Worm (Caenorhabditis elegans) whole organism, mixed stage, embryonic: ENCODE measurements around the gene C40A11.7.
"Not testable (repeated sequence)": the region's sequence is repeated elsewhere in the genome, so short reads cannot be mapped to it uniquely, and the experiment has no call there.

Experiments
- bed-3 ChIP-seq: fragments of 200-800 bp; sonication (Bioruptor generic); optimal IDR thresholded peaks from 3 replicates; lab custom pipeline; 2018; ENCODE audit warnings: mild to moderate bottlenecking, missing genetic modification characterization, moderate library complexity, missing compliant biosample characterization
- blmp-1 ChIP-seq: fragments of 150-350 bp; optimal IDR thresholded peaks from 2 replicates; lab custom pipeline; 2014; ENCODE audit warnings: missing biosample characterization, missing genetic modification characterization
- ceh-39 ChIP-seq: fragments of 150-350 bp; optimal IDR thresholded peaks from 2 replicates; lab custom pipeline; 2014; ENCODE audit warnings: missing biosample characterization, missing genetic modification characterization
- ceh-83 ChIP-seq: fragments of 200-800 bp; sonication (Bioruptor generic); optimal IDR thresholded peaks from 2 replicates; lab custom pipeline; 2018; ENCODE audit warnings: mild to moderate bottlenecking, missing genetic modification characterization, missing compliant biosample characterization
- cnd-1 ChIP-seq: fragments of 200-800 bp; sonication (Bioruptor generic); optimal IDR thresholded peaks from 2 replicates; lab custom pipeline; 2018; ENCODE audit warnings: mild to moderate bottlenecking, missing genetic modification characterization, missing compliant biosample characterization
- elt-1 ChIP-seq: sonication (generic microtip); optimal IDR thresholded peaks from 2 replicates; lab custom pipeline; 2017; ENCODE audit warnings: missing genetic modification characterization, mild to moderate bottlenecking, missing compliant biosample characterization, antibody characterized with exemption, moderate library complexity, borderline replicate concordance; ENCODE audit not compliant: insufficient read depth
- elt-3 ChIP-seq: fragments of 150-350 bp; optimal IDR thresholded peaks from 2 replicates; lab custom pipeline; 2014; ENCODE audit warnings: missing biosample characterization, missing genetic modification characterization
- flh-1 ChIP-seq: fragments of 200-800 bp; sonication (Bioruptor generic); optimal IDR thresholded peaks from 2 replicates; lab custom pipeline; 2018; ENCODE audit warnings: mild to moderate bottlenecking, missing genetic modification characterization, moderate library complexity, missing compliant biosample characterization
- ham-2 ChIP-seq: fragments of 200-800 bp; sonication (Bioruptor generic); optimal IDR thresholded peaks from 2 replicates; lab custom pipeline; 2018; ENCODE audit warnings: mild to moderate bottlenecking, missing genetic modification characterization, missing compliant biosample characterization
- lin-13 ChIP-seq: fragments of 150-350 bp; optimal IDR thresholded peaks from 2 replicates; lab custom pipeline; 2014; ENCODE audit warnings: missing biosample characterization, missing genetic modification characterization
- lin-32 ChIP-seq: fragments of 200-800 bp; sonication (Bioruptor generic); optimal IDR thresholded peaks from 2 replicates; lab custom pipeline; 2018; ENCODE audit warnings: mild to moderate bottlenecking, missing genetic modification characterization, missing compliant biosample characterization
- lsy-2 ChIP-seq: fragments of 150-350 bp; optimal IDR thresholded peaks from 2 replicates; lab custom pipeline; 2014; ENCODE audit warnings: missing biosample characterization, missing genetic modification characterization
- mab-5 ChIP-seq: fragments of 150-350 bp; optimal IDR thresholded peaks from 2 replicates; lab custom pipeline; 2014; ENCODE audit warnings: missing biosample characterization, missing genetic modification characterization
- mep-1 ChIP-seq: fragments of 150-350 bp; optimal IDR thresholded peaks from 2 replicates; lab custom pipeline; 2017; ENCODE audit warnings: missing biosample characterization, missing genetic modification reagents, missing genetic modification characterization, inconsistent platforms
- nhr-12 ChIP-seq: fragments of 150-350 bp; optimal IDR thresholded peaks from 2 replicates; lab custom pipeline; 2014; ENCODE audit warnings: missing biosample characterization, missing genetic modification characterization
- nhr-2 ChIP-seq: fragments of 150-350 bp; optimal IDR thresholded peaks from 2 replicates; lab custom pipeline; 2014; ENCODE audit warnings: missing biosample characterization, missing genetic modification characterization
- nhr-237 ChIP-seq: fragments of 150-350 bp; optimal IDR thresholded peaks from 2 replicates; lab custom pipeline; 2014; ENCODE audit warnings: missing biosample characterization, missing genetic modification characterization
- nhr-28 ChIP-seq: fragments of 150-350 bp; optimal IDR thresholded peaks from 2 replicates; lab custom pipeline; 2014; ENCODE audit warnings: missing biosample characterization, missing genetic modification characterization
- nhr-76 ChIP-seq: sonication (generic microtip); optimal IDR thresholded peaks from 2 replicates; lab custom pipeline; 2017; ENCODE audit warnings: missing biosample characterization, missing genetic modification characterization
- pha-4 ChIP-seq: fragments of 150-350 bp; optimal IDR thresholded peaks from 2 replicates; lab custom pipeline; 2018; ENCODE audit warnings: missing biosample characterization, missing genetic modification reagents, missing genetic modification characterization
- sem-2 ChIP-seq: fragments of 200-800 bp; sonication (Bioruptor generic); optimal IDR thresholded peaks from 2 replicates; lab custom pipeline; 2018; ENCODE audit warnings: mild to moderate bottlenecking, missing genetic modification characterization, missing compliant biosample characterization
- snpc-4 ChIP-seq: fragments of 150-350 bp; optimal IDR thresholded peaks from 2 replicates; lab custom pipeline; 2014; ENCODE audit warnings: missing biosample characterization, missing genetic modification characterization
- tbx-8 ChIP-seq: fragments of 200-800 bp; sonication (Bioruptor generic); optimal IDR thresholded peaks from 2 replicates; lab custom pipeline; 2018; ENCODE audit warnings: mild to moderate bottlenecking, missing genetic modification characterization, moderate library complexity, missing compliant biosample characterization
- unc-120 ChIP-seq: sonication (generic microtip); optimal IDR thresholded peaks from 2 replicates; lab custom pipeline; 2017; ENCODE audit warnings: missing genetic modification characterization, missing compliant biosample characterization; ENCODE audit not compliant: poor library complexity, severe bottlenecking
- unc-39 ChIP-seq: fragments of 150-350 bp; optimal IDR thresholded peaks from 2 replicates; lab custom pipeline; 2014; ENCODE audit warnings: missing biosample characterization, missing genetic modification characterization
- unc-62 ChIP-seq: fragments of 150-350 bp; optimal IDR thresholded peaks from 2 replicates; lab custom pipeline; 2014; ENCODE audit warnings: missing biosample characterization, missing genetic modification reagents, missing genetic modification characterization
- zip-8 ChIP-seq: fragments of 150-350 bp; optimal IDR thresholded peaks from 2 replicates; lab custom pipeline; 2014; ENCODE audit warnings: missing biosample characterization, missing genetic modification characterization
- ztf-11 ChIP-seq: fragments of 150-350 bp; optimal IDR thresholded peaks from 2 replicates; lab custom pipeline; 2014; ENCODE audit warnings: missing biosample characterization, missing genetic modification characterization

The C40A11.7 gene

DNA sequence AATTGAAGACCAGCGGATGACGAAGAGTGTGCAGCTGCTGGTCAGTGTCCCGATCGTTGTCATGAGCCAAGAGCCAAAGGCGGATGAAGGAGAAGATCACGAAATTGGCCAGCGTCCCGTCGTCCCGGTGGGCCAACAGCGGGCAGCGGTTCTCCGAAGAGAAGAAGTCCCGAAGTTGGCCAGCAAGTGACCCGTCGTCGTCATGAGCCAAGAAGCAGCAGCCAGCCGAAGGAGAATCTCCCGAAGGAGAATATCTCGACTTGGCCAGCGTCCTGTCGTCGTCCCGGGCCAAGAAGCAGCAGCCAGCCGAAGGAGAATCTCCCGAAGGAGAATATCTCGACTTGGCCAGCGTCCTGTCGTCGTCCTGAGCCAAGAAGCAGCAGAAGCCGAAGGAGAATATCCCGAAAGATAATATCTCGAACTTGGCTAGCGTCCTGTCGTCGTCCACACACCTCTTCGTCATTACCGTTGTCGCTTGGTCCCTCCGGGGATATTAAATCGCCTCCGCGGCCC lies 13.0 kb upstream of the C40A11.7 start, which contains the start of gene C33C12.11:
C33C12.11 (minus strand) TSS at position 463 of the 513 bp plus-strand sequence.
- TF ChIP-seq lin-13; flh-1 (GFP tag; lab: Kevin White, UChicago); elt-1 (tag; lab: Kevin White, UChicago): not testable (repeated sequence)
- TF ChIP-seq, all 35 proteins: peak for 0; not testable (repeated sequence) for 35

DNA sequence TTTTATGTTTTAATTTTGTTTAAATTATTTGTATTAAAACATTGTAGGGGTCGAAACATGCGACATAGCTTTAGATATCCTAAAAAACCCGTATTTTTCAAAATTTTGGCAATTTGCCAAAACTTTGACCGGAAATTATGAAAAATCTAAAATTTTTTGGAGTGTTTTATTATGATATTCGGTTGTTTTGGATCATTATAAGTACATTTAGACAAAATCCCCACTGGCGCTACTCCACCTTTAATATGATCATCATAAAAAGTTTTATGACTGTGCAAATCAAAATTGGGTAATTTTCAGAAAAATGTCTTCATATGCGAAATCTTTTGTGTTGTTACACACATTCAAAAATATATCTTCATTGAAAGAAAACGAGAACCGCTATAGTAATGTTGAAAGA lies 3.3 kb upstream of the C40A11.7 start, which contains the start of gene math-18:
math-18 (plus strand) TSS at position 301 of the 400 bp plus-strand sequence.
- TF ChIP-seq nhr-76; lsy-2; nhr-237 (tag; lab: Kevin White, UChicago): not testable (repeated sequence)

DNA sequence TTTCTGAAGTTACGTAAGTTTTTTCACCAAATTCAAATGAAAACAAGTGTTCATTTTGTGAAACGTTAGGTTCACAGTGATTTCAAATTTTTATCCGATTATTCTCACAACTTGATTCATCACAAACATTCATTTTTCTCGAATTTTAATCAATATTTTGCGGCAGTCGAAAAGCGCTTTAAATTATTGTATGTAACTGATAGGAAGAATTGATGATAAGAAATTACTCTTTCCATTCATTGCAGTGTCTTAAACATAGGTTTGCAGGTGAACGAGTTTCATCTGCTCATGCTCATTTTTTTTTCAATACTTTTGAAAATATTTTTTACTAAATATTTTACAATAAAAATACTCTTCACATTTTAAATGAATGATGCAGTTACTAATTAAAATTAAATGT lies 2.1 kb upstream of the C40A11.7 start:
- no peak for TF ChIP-seq elt-3
- no peak for TF ChIP-seq nhr-28 (tag; lab: Kevin White, UChicago)
- no peak for TF ChIP-seq elt-1 (tag; lab: Kevin White, UChicago)
- TF ChIP-seq pha-4, result no peak
- no peak for TF ChIP-seq lsy-2
- TF ChIP-seq zip-8 (tag; lab: Kevin White, UChicago), result no peak
- TF ChIP-seq mep-1 (tag; lab: Kevin White, UChicago), result no peak
- TF ChIP-seq ceh-39, result no peak
- TF ChIP-seq nhr-237 (tag; lab: Kevin White, UChicago), result no peak
- no peak for TF ChIP-seq nhr-2 (tag; lab: Kevin White, UChicago)

DNA sequence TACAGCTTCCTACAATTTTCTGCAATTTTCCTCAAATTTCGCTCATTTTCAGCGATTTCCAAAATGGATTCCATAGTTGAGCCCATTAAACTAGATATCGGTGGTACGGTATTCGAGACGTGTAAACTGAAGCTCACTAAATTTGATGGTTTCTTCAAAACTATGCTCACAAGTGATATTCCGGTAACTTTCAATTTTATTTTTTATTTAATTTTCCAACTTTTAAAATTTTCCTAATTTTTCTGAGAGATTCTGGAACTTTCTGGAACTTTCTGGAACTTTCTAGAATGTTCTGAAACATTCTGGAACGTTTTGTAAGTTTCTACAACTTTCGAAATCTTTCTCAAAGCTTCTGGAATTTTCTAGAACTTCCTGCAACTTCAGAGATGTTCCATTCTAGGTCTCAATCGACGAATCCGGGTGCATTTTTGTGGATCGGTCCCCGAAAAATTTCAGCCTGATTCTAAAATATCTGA lies 3.4 kb downstream of the C40A11.7 start, which contains the start of gene C40A11.2:
C40A11.2 (plus strand) TSS at position 51 of the 476 bp plus-strand sequence.
- TF ChIP-seq nhr-12 (tag; lab: Kevin White, UChicago) (no peak), zip-8 (tag; lab: Kevin White, UChicago) (no peak), nhr-76 (no peak), ceh-83 (GFP tag; lab: Kevin White, UChicago) (no peak), pha-4 (no peak)

DNA sequence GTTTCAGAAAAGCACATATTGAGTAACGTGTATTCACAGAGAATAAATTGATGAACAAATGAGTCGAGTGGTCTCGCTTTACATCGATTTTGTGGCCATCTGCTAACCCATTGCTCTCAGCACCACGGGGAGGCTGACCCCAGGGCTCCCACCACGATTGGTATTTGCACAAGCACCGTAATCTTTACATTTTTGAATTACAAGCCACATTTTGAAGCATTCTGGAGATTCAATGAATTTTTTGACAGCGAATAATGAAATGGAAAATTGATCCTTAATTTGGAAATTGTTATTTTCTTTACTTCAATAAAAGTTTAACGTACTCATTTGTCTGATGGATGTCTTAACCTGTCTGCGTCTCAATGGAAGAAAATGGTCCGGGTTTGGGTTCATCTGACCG lies 4.8 kb downstream of the C40A11.7 start, which contains the start of gene C40A11.6:
C40A11.6 (minus strand) TSS at position 101 of the 400 bp plus-strand sequence.
- TF ChIP-seq unc-120 (tag; lab: Kevin White, UChicago) (no peak), unc-62 (GFP tag; lab: Kevin White, UChicago) (no peak), nhr-237 (tag; lab: Kevin White, UChicago) (no peak), mep-1 (tag; lab: Kevin White, UChicago) (no peak), tbx-8 (GFP tag; lab: Kevin White, UChicago) (no peak), sem-2 (no peak), ceh-39 (peak; percentile 22), cnd-1 (peak; percentile 51)

DNA sequence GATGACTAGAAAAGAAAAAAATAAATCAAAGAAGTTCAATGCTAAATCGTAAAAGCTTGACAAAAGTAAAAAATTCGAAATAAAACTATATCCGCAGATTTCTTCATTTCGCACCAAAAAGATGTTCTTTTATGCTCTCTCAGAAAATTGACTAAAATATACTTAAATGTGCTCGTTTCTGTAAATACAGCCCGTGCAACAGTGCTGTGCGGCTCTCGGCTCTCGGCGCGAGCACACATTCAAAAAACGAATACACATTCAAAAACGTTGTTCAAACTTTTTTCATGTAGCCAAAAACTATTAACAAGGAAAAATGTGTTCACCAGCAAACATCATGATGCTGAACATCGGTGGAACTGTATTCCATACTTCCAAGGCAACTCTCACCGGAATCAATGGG lies 9.6 kb downstream of the C40A11.7 start, which contains the start of gene C40A11.3:
C40A11.3 (plus strand) TSS at position 301 of the 400 bp plus-strand sequence.
- TF ChIP-seq unc-120 (tag; lab: Kevin White, UChicago), result no peak
- no peak for TF ChIP-seq unc-62 (GFP tag; lab: Kevin White, UChicago)
- TF ChIP-seq ceh-39, result no peak
- no peak for TF ChIP-seq flh-1 (GFP tag; lab: Kevin White, UChicago)
- TF ChIP-seq ham-2 (GFP tag; lab: Kevin White, UChicago), result no peak
- no peak for TF ChIP-seq blmp-1 (tag; lab: Kevin White, UChicago)
- TF ChIP-seq nhr-12 (tag; lab: Kevin White, UChicago), result no peak
- TF ChIP-seq unc-39 (tag; lab: Kevin White, UChicago), result no peak
- no peak for TF ChIP-seq snpc-4 (tag; lab: Kevin White, UChicago)
- no peak for TF ChIP-seq lsy-2
- TF ChIP-seq nhr-2 (tag; lab: Kevin White, UChicago), result no peak
- TF ChIP-seq ztf-11 (tag; lab: Kevin White, UChicago), result no peak
- TF ChIP-seq, all 35 proteins: peak for 0

DNA sequence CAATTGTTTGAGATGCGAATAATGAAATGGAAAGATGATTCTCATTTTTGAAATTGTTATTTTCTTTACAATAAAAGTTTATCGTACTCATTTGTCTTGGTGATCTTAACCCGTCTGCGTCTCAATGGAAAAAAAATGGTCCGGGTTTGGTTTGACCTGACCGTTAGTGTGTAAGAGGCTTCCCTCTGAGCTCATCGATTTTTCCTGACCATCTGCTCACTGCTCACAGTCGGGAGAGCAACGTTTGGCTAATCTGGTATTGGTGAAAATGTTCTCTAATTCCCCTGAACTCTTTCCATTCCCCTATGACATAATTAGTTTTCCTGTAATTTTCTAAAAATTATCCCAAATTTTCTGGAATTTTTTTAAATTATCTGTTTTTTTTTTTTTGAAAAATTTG lies 11.5 kb downstream of the C40A11.7 start:
- TF ChIP-seq mab-5 (tag; lab: Kevin White, UChicago) (no peak), bed-3 (no peak), lin-32 (GFP tag; lab: Kevin White, UChicago) (peak; percentile 2), cnd-1 (peak; percentile 91)
